Fruit fly (Drosophila melanogaster) whole organism, embryonic: ENCODE results near the gene DppIII.

ENCODE experiments used
- ATbp ChIP-seq: fragments of 200-800 bp; sonication (Bioruptor generic); optimal IDR thresholded peaks from 2 replicates; lab custom pipeline; 2017; ENCODE audit warnings: missing biosample characterization, mild to moderate bottlenecking, missing genetic modification characterization, missing genetic modification reagents
- Asciz ChIP-seq: fragments of 200-800 bp; sonication (Bioruptor generic); optimal IDR thresholded peaks from 2 replicates; lab custom pipeline; 2017; ENCODE audit warnings: missing biosample characterization, mild to moderate bottlenecking, missing genetic modification characterization, missing genetic modification reagents
- Blimp-1 ChIP-seq: fragments of 200-800 bp; sonication (Bioruptor generic); optimal IDR thresholded peaks from 3 replicates; lab custom pipeline; 2018; ENCODE audit warnings: missing biosample characterization, missing genetic modification characterization, mild to moderate bottlenecking, moderate library complexity, missing genetic modification reagents
- CG10366 ChIP-seq: fragments of 200-800 bp; sonication (Bioruptor generic); IDR thresholded peaks from 2 replicates; pipeline ENCODE4 v1.3.6; 2022; ENCODE audit warnings: missing biosample characterization, missing genetic modification characterization
- CG11723 ChIP-seq: fragments of 200-800 bp; sonication (Bioruptor generic); optimal IDR thresholded peaks from 2 replicates; lab custom pipeline; 2017; ENCODE audit warnings: missing biosample characterization, mild to moderate bottlenecking, missing genetic modification characterization
- CG13775 ChIP-seq: fragments of 200-800 bp; sonication (Bioruptor generic); optimal IDR thresholded peaks from 3 replicates; lab custom pipeline; 2017; ENCODE audit warnings: missing biosample characterization, mild to moderate bottlenecking, missing genetic modification characterization
- CG15011 ChIP-seq: fragments of 200-800 bp; sonication (Bioruptor generic); optimal IDR thresholded peaks from 3 replicates; lab custom pipeline; 2018; ENCODE audit warnings: missing biosample characterization, mild to moderate bottlenecking, missing genetic modification characterization
- CG15696 ChIP-seq: fragments of 200-800 bp; sonication (Bioruptor generic); optimal IDR thresholded peaks from 2 replicates; lab custom pipeline; 2019; ENCODE audit warnings: missing biosample characterization, mild to moderate bottlenecking, missing genetic modification characterization, moderate library complexity
- CG1603 ChIP-seq: fragments of 200-800 bp; sonication (Bioruptor generic); optimal IDR thresholded peaks from 2 replicates; lab custom pipeline; 2019; ENCODE audit warnings: missing biosample characterization, mild to moderate bottlenecking, missing genetic modification characterization, moderate library complexity
- CG18011 ChIP-seq: fragments of 200-800 bp; sonication (Bioruptor generic); optimal IDR thresholded peaks from 2 replicates; lab custom pipeline; 2017; ENCODE audit warnings: missing biosample characterization, missing genetic modification characterization, mild to moderate bottlenecking, moderate library complexity, missing genotype
- CG18599 ChIP-seq: fragments of 200-800 bp; sonication (Bioruptor generic); optimal IDR thresholded peaks from 3 replicates; lab custom pipeline; 2017; ENCODE audit warnings: missing biosample characterization, missing genetic modification characterization, mild to moderate bottlenecking, moderate library complexity, missing genetic modification reagents
- CG30431 ChIP-seq: fragments of 200-800 bp; sonication (Bioruptor generic); optimal IDR thresholded peaks from 2 replicates; lab custom pipeline; 2017; ENCODE audit warnings: missing biosample characterization, missing genetic modification characterization
- CG3065 ChIP-seq: fragments of 200-800 bp; sonication (Bioruptor generic); optimal IDR thresholded peaks from 2 replicates; lab custom pipeline; 2016; ENCODE audit warnings: missing biosample characterization, missing genetic modification characterization
- CG4328 ChIP-seq: fragments of 200-800 bp; sonication (Bioruptor generic); optimal IDR thresholded peaks from 3 replicates; lab custom pipeline; 2017; ENCODE audit warnings: missing biosample characterization, missing genetic modification reagents, missing genetic modification characterization
- CG5245 ChIP-seq: fragments of 200-800 bp; sonication (Bioruptor generic); optimal IDR thresholded peaks from 3 replicates; lab custom pipeline; 2016; ENCODE audit warnings: missing biosample characterization, missing genetic modification characterization
- CG6813 ChIP-seq: fragments of 200-800 bp; sonication (Bioruptor generic); optimal IDR thresholded peaks from 2 replicates; lab custom pipeline; 2017; ENCODE audit warnings: missing biosample characterization, missing genetic modification characterization, mild to moderate bottlenecking, moderate library complexity, missing genetic modification reagents
- CG7271 ChIP-seq: fragments of 200-800 bp; sonication (Bioruptor generic); optimal IDR thresholded peaks from 2 replicates; lab custom pipeline; 2018; ENCODE audit warnings: missing biosample characterization, mild to moderate bottlenecking, missing genetic modification characterization, moderate library complexity
- CG7963 ChIP-seq: fragments of 200-800 bp; sonication (Bioruptor generic); IDR thresholded peaks from 3 replicates; pipeline ENCODE4 v1.3.6; 2022; ENCODE audit warnings: missing biosample characterization, missing genetic modification characterization; ENCODE audit not compliant: partially characterized antibody
- CG8281 ChIP-seq: fragments of 200-800 bp; sonication (Bioruptor generic); optimal IDR thresholded peaks from 2 replicates; lab custom pipeline; 2018; ENCODE audit warnings: missing biosample characterization, mild to moderate bottlenecking, missing genetic modification characterization, moderate library complexity
- CG8944 ChIP-seq: fragments of 200-800 bp; sonication (Bioruptor generic); optimal IDR thresholded peaks from 3 replicates; lab custom pipeline; 2016; ENCODE audit warnings: missing biosample characterization, missing genetic modification characterization
- CHES-1-like ChIP-seq: fragments of 200-800 bp; sonication (Bioruptor generic); optimal IDR thresholded peaks from 2 replicates; lab custom pipeline; 2016; ENCODE audit warnings: missing biosample characterization, missing genetic modification characterization
- CkIIα-i1 ChIP-seq: fragments of 200-800 bp; sonication (Bioruptor generic); IDR thresholded peaks from 2 replicates; pipeline ENCODE4 v1.3.6; 2022; ENCODE audit warnings: missing biosample characterization, missing genetic modification characterization
- Dbx ChIP-seq: fragments of 200-800 bp; sonication (Bioruptor generic); IDR thresholded peaks from 3 replicates; pipeline ENCODE4 v1.3.6; 2022; ENCODE audit warnings: missing biosample characterization, missing genetic modification characterization
- Eip74EF ChIP-seq, 2 experiments: fragments of 200-800 bp in 1 of 2; fragments of >200 bp in 1 of 2; sonication (Bioruptor generic) in 1 of 2; optimal IDR thresholded peaks; 2 replicates each; lab custom pipeline; 2017 to 2019; ENCODE audit warnings: missing biosample characterization in 2 of 2, missing genetic modification characterization in 2 of 2, mild to moderate bottlenecking in 1 of 2, moderate library complexity in 1 of 2
- Hey ChIP-seq: fragments of 200-800 bp; sonication (Bioruptor generic); optimal IDR thresholded peaks from 3 replicates; lab custom pipeline; 2018; ENCODE audit warnings: missing biosample characterization, mild to moderate bottlenecking, missing genetic modification characterization
- Hr3 ChIP-seq: fragments of 200-800 bp; sonication (Bioruptor generic); optimal IDR thresholded peaks from 3 replicates; lab custom pipeline; 2016; ENCODE audit warnings: missing biosample characterization, missing genetic modification characterization
- Hsf ChIP-seq: fragments of 200-800 bp; sonication (Bioruptor generic); optimal IDR thresholded peaks from 3 replicates; lab custom pipeline; 2016; ENCODE audit warnings: missing biosample characterization, missing genetic modification characterization
- Lpt ChIP-seq: fragments of >200 bp; optimal IDR thresholded peaks from 2 replicates; lab custom pipeline; 2018; ENCODE audit warnings: missing biosample characterization, missing genetic modification characterization
- Mes4 ChIP-seq: fragments of 200-800 bp; sonication (Bioruptor generic); optimal IDR thresholded peaks from 2 replicates; lab custom pipeline; 2016; ENCODE audit warnings: missing biosample characterization, missing genetic modification characterization
- NK7.1 ChIP-seq: fragments of 200-800 bp; sonication (Bioruptor generic); optimal IDR thresholded peaks from 3 replicates; lab custom pipeline; 2016; ENCODE audit warnings: missing biosample characterization, missing genetic modification characterization
- Neu2 ChIP-seq: fragments of 200-800 bp; sonication (Bioruptor generic); optimal IDR thresholded peaks from 3 replicates; lab custom pipeline; 2016; ENCODE audit warnings: missing biosample characterization, missing genetic modification characterization, borderline replicate concordance
- NfI ChIP-seq: fragments of 200-800 bp; sonication (Bioruptor generic); optimal IDR thresholded peaks from 3 replicates; lab custom pipeline; 2018; ENCODE audit warnings: missing biosample characterization, mild to moderate bottlenecking, missing genetic modification characterization, moderate library complexity
- Ravus ChIP-seq: fragments of 200-800 bp; sonication (Bioruptor generic); IDR thresholded peaks from 2 replicates; pipeline ENCODE4 v1.3.6; 2022; ENCODE audit warnings: missing biosample characterization, missing genetic modification characterization
- Scr ChIP-seq: fragments of 200-800 bp; sonication (Bioruptor generic); IDR thresholded peaks from 2 replicates; pipeline ENCODE4 v1.3.6; 2022; ENCODE audit warnings: missing biosample characterization, missing genetic modification characterization; ENCODE audit not compliant: partially characterized antibody
- Stat92E ChIP-seq, 3 experiments: fragments of >200 bp in 2 of 3; fragments of 200-800 bp in 1 of 3; sonication (Bioruptor generic) in 1 of 3; optimal IDR thresholded peaks; 2 replicates each; lab custom pipeline; 2017 to 2019; ENCODE audit warnings: missing biosample characterization in 3 of 3, missing genetic modification characterization in 3 of 3, mild to moderate bottlenecking in 1 of 3, moderate library complexity in 1 of 3
- ase ChIP-seq: fragments of 200-800 bp; sonication (Bioruptor generic); IDR thresholded peaks from 3 replicates; pipeline ENCODE4 v1.3.6; 2022; ENCODE audit warnings: missing biosample characterization, missing genetic modification characterization
- emc ChIP-seq: fragments of 200-800 bp; sonication (Bioruptor generic); optimal IDR thresholded peaks from 2 replicates; lab custom pipeline; 2016; ENCODE audit warnings: missing biosample characterization, missing genetic modification characterization
- fd102C ChIP-seq: fragments of 200-800 bp; sonication (Bioruptor generic); optimal IDR thresholded peaks from 2 replicates; lab custom pipeline; 2018; ENCODE audit warnings: missing biosample characterization, mild to moderate bottlenecking, missing genetic modification characterization, moderate library complexity
- fd96Cb ChIP-seq: fragments of 200-800 bp; sonication (Bioruptor generic); optimal IDR thresholded peaks from 2 replicates; lab custom pipeline; 2018; ENCODE audit warnings: missing biosample characterization, mild to moderate bottlenecking, missing genetic modification characterization, moderate library complexity
- ind ChIP-seq: fragments of 200-800 bp; sonication (Bioruptor generic); optimal IDR thresholded peaks from 3 replicates; lab custom pipeline; 2016; ENCODE audit warnings: missing biosample characterization, missing genetic modification characterization
- jumu ChIP-seq: fragments of 200-800 bp; sonication (Bioruptor generic); optimal IDR thresholded peaks from 3 replicates; lab custom pipeline; 2016; ENCODE audit warnings: missing biosample characterization, missing genetic modification characterization
- klu ChIP-seq: fragments of 200-800 bp; sonication (Bioruptor generic); IDR thresholded peaks from 2 replicates; pipeline ENCODE4 v1.3.6; 2022; ENCODE audit warnings: missing biosample characterization, missing genetic modification characterization
- knrl ChIP-seq: fragments of 200-800 bp; sonication (Bioruptor generic); IDR thresholded peaks from 3 replicates; pipeline ENCODE4 v1.3.6; 2022; ENCODE audit warnings: missing biosample characterization, missing genetic modification characterization; ENCODE audit not compliant: partially characterized antibody
- lbe ChIP-seq: fragments of 200-800 bp; sonication (Bioruptor generic); optimal IDR thresholded peaks from 2 replicates; lab custom pipeline; 2016; ENCODE audit warnings: missing biosample characterization, mild to moderate bottlenecking, missing genetic modification characterization
- row ChIP-seq: fragments of 200-800 bp; sonication (Bioruptor generic); IDR thresholded peaks from 3 replicates; pipeline ENCODE4 v1.3.6; 2022; ENCODE audit warnings: missing biosample characterization, missing genetic modification characterization
- scrt ChIP-seq: fragments of 200-800 bp; sonication (Bioruptor generic); optimal IDR thresholded peaks from 2 replicates; lab custom pipeline; 2018; ENCODE audit warnings: missing biosample characterization, mild to moderate bottlenecking, missing genetic modification characterization, moderate library complexity
- slou ChIP-seq: fragments of 200-800 bp; sonication (Bioruptor generic); optimal IDR thresholded peaks from 3 replicates; lab custom pipeline; 2016; ENCODE audit warnings: missing biosample characterization, missing genetic modification characterization
- stwl ChIP-seq: fragments of 200-800 bp; sonication (Bioruptor generic); optimal IDR thresholded peaks from 3 replicates; lab custom pipeline; 2018; ENCODE audit warnings: missing biosample characterization, mild to moderate bottlenecking, missing genetic modification characterization, moderate library complexity
- zf30C ChIP-seq: fragments of 200-800 bp; sonication (Bioruptor generic); optimal IDR thresholded peaks from 3 replicates; lab custom pipeline; 2018; ENCODE audit warnings: missing biosample characterization, mild to moderate bottlenecking, missing genetic modification characterization

Gene DppIII

dm6 chr3R:8355579-8355978, 11.4 kb downstream of the DppIII start (continued):
- peak; percentile 96 for TF ChIP-seq CG1603 (tag; lab: Kevin White, UChicago)
- TF ChIP-seq Mes4 (GFP tag; lab: Kevin White, UChicago) = peak; percentile 89
- TF ChIP-seq CG8281 (tag; lab: Kevin White, UChicago) = peak; percentile 80
- TF ChIP-seq stwl (tag; lab: Kevin White, UChicago) = peak; percentile 12
- peak; percentile 93 for TF ChIP-seq Hr3
- peak; percentile 37 for TF ChIP-seq CG7271 (tag; lab: Kevin White, UChicago)
- TF ChIP-seq row (GFP tag; lab: Robert Waterston, UW) = peak; percentile 97
- peak; percentile 52 for TF ChIP-seq Neu2 (GFP tag; lab: Kevin White, UChicago)
- TF ChIP-seq CG3065 = peak; percentile 75
- peak; percentile 92 for TF ChIP-seq CG15011 (GFP tag; lab: Kevin White, UChicago)
- no peak for TF ChIP-seq Lpt
- no peak for TF ChIP-seq CG7963
- TF ChIP-seq ase (GFP tag; lab: Robert Waterston, UW) = peak; percentile 93
- TF ChIP-seq zf30C (GFP tag; lab: Kevin White, UChicago) = peak; percentile 90
- peak; percentile 94 for TF ChIP-seq CG10366
- TF ChIP-seq NfI (GFP tag; lab: Kevin White, UChicago) = peak; percentile 96
- peak; percentile 97 for TF ChIP-seq NK7.1
- peak; percentile 90 for TF ChIP-seq fd96Cb (tag; lab: Kevin White, UChicago)
- TF ChIP-seq lbe (GFP tag; lab: Kevin White, UChicago) = peak; percentile 12
- TF ChIP-seq Hsf = peak; percentile 96
- no peak for TF ChIP-seq Scr (GFP tag; lab: Robert Waterston, UW)
- TF ChIP-seq Blimp-1 (GFP tag; lab: Kevin White, UChicago) = peak; percentile 91
- TF ChIP-seq CG15696 (tag; lab: Kevin White, UChicago) = peak; percentile 56
- TF ChIP-seq jumu = peak; percentile 94
- TF ChIP-seq CHES-1-like (GFP tag; lab: Kevin White, UChicago) = peak; percentile 97
- TF ChIP-seq CG6813 (GFP tag; lab: Kevin White, UChicago) = peak; percentile 93
- no peak for TF ChIP-seq knrl (GFP tag; lab: Robert Waterston, UW)
- TF ChIP-seq ATbp (GFP tag; lab: Kevin White, UChicago) = peak; percentile 94
- TF ChIP-seq CG30431 (GFP tag; lab: Kevin White, UChicago) = peak; percentile 85
- peak; percentile 92 for TF ChIP-seq CG5245 (GFP tag; lab: Kevin White, UChicago)
- TF ChIP-seq CG18011 (GFP tag; lab: Kevin White, UChicago) = peak; percentile 87
- TF ChIP-seq klu = peak; percentile 92
- no peak for TF ChIP-seq Stat92E (GFP tag; optimal IDR thresholded peaks at IDR 0.05; lab: Kevin White, UChicago)
- TF ChIP-seq fd102C (GFP tag; lab: Kevin White, UChicago) = no peak
- TF ChIP-seq Asciz (GFP tag; lab: Kevin White, UChicago) = peak; percentile 94
- TF ChIP-seq Ravus (GFP tag; lab: Robert Waterston, UW) = peak; percentile 91
- peak; percentile 83 for TF ChIP-seq Hey (tag; lab: Kevin White, UChicago)
- peak in 1 of 2 experiments; percentile 81 for TF ChIP-seq Eip74EF (GFP tag; optimal IDR thresholded peaks at IDR 0.05; lab: Kevin White, UChicago)
- peak; percentile 97 for TF ChIP-seq Dbx
- peak; percentile 94 for TF ChIP-seq scrt (GFP tag; lab: Kevin White, UChicago)
- TF ChIP-seq CG8944 (GFP tag; lab: Kevin White, UChicago) = peak; percentile 96
- peak; percentile 92 for TF ChIP-seq slou (GFP tag; lab: Kevin White, UChicago)
- TF ChIP-seq CG4328 (GFP tag; lab: Kevin White, UChicago) = peak; percentile 68
- TF ChIP-seq CG18599 (GFP tag; lab: Kevin White, UChicago) = peak; percentile 98
- TF ChIP-seq CkIIα-i1 (GFP tag; lab: Robert Waterston, UW) = no peak
- peak; percentile 93 for TF ChIP-seq emc (GFP tag; lab: Kevin White, UChicago)
- peak; percentile 95 for TF ChIP-seq ind (GFP tag; lab: Kevin White, UChicago)
- peak; percentile 80 for TF ChIP-seq CG11723 (GFP tag; lab: Kevin White, UChicago)
- peak; percentile 94 for TF ChIP-seq CG13775 (GFP tag; lab: Kevin White, UChicago)
